Worm (Caenorhabditis elegans): ENCODE results near the gene pqn-15.

pqn-15 gene

DNA sequence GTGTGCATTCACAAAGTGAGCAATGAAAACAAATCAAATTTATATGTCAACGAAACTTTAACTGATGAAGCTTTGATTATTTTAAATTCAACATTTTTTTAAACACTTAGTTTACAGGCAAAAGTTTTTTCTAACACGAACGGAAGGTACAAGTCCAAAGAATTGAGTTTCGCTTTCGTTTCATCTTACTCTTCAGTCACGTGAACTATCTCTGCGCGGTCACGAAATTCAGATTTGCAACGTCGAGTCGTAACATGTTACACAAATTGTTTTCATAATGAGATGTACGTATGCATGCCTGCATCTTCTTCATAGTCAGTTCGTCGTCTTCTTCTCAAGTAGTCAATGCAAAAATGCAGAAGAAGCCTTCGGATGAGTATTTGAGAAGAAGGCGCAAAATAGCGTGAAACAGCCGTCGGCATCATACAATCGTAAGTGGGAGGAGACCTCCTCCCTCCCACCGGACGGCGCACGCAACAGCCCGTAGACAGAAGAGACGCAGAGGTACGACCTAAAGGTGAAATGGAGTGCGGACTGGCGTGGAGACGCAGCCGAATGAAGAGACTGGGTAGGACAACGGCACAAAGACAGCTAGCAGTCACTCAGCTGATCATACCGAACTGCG, 41.4 kb downstream of the pqn-15 start, which contains the start of gene coel-1 (continued):
- TF ChIP-seq F22D6.2 (tag; optimal IDR thresholded peaks at IDR 0.05) (peak; percentile 3), mel-28 (tag; optimal IDR thresholded peaks at IDR 0.05; ENCODE audit: borderline replicate concordance) (no peak), hlh-26 (GFP tag; conservative IDR thresholded peaks at IDR 0.05) (no peak), madf-10 (tag; optimal IDR thresholded peaks at IDR 0.05) (no peak), atf-7 (tag; optimal IDR thresholded peaks at IDR 0.05) (no peak), somi-1 (GFP tag; optimal IDR thresholded peaks at IDR 0.05) (no peak), nfya-2 (GFP tag; IDR thresholded peaks at IDR 0.05) (no peak), let-526 (GFP tag; IDR thresholded peaks at IDR 0.05) (no peak), T26A5.8 (tag; optimal IDR thresholded peaks at IDR 0.05) (no peak), F57A8.1 (GFP tag; optimal IDR thresholded peaks at IDR 0.05) (no peak), lsy-27 (tag; optimal IDR thresholded peaks at IDR 0.05; ENCODE audit: borderline replicate concordance, insufficient read depth) (no peak), dox-1 (GFP tag; IDR thresholded peaks at IDR 0.05) (no peak; the same call in 1 of the 2 replicates), sptf-2 (GFP tag; optimal IDR thresholded peaks at IDR 0.05) (no peak), ZK185.1 (tag; optimal IDR thresholded peaks at IDR 0.05; ENCODE audit: poor library complexity, severe bottlenecking) (no peak), die-1 (tag; optimal IDR thresholded peaks at IDR 0.05) (no peak), ceh-100 (GFP tag; IDR thresholded peaks at IDR 0.05) (no peak), snpc-1.3 (tag; optimal IDR thresholded peaks at IDR 0.05; ENCODE audit: insufficient read depth) (no peak), pbrm-1 (GFP tag; IDR thresholded peaks at IDR 0.05) (no peak), bed-1 (GFP tag; IDR thresholded peaks at IDR 0.05) (no peak), Y67H2A.10 (GFP tag; conservative IDR thresholded peaks at IDR 0.05) (no peak), snpc-1.1 (tag; optimal IDR thresholded peaks at IDR 0.05; ENCODE audit: insufficient read depth) (no peak), tbp1 (GFP tag; optimal IDR thresholded peaks at IDR 0.05) (no peak), xnd-1 (tag; optimal IDR thresholded peaks at IDR 0.05) (no peak), unc-130 (GFP tag; optimal IDR thresholded peaks at IDR 0.05) (no peak), lag-1 (GFP tag; IDR thresholded peaks at IDR 0.05) (no peak), nfya-1 (tag; optimal IDR thresholded peaks at IDR 0.05; ENCODE audit: borderline replicate concordance, insufficient read depth) (no peak), F39B2.1 (GFP tag; IDR thresholded peaks at IDR 0.05) (no peak), egrh-3 (GFP tag; IDR thresholded peaks at IDR 0.05) (peak; percentile 77), ceh-58 (GFP tag; IDR thresholded peaks at IDR 0.05) (no peak), ceh-27 (GFP tag; optimal IDR thresholded peaks at IDR 0.05) (peak; percentile 52), hmg-20 (GFP tag; IDR thresholded peaks at IDR 0.05) (no peak), lsl-1 (GFP tag; optimal IDR thresholded peaks at IDR 0.05) (no peak), attf-3 (GFP tag; conservative IDR thresholded peaks at IDR 0.05) (no peak), hlh-12 (tag; optimal IDR thresholded peaks at IDR 0.05) (no peak), madf-3 (GFP tag; IDR thresholded peaks at IDR 0.05) (no peak), T07F8.4 (tag; optimal IDR thresholded peaks at IDR 0.05) (no peak), sdz-38 (tag; optimal IDR thresholded peaks at IDR 0.05) (no peak), madf-8 (GFP tag; conservative IDR thresholded peaks at IDR 0.05) (no peak), zfh-2 (GFP tag; conservative IDR thresholded peaks at IDR 0.05) (peak; percentile 89), nhr-120 (GFP tag; IDR thresholded peaks at IDR 0.05) (no peak), Y79H2A.3 (GFP tag; conservative IDR thresholded peaks at IDR 0.05) (no peak), aptf-3 (GFP tag; IDR thresholded peaks at IDR 0.05) (no peak), nfyb-1 (GFP tag; IDR thresholded peaks at IDR 0.05) (no peak), hmg-1.2 (GFP tag; IDR thresholded peaks at IDR 0.05) (peak; percentile 64; the same call in 1 of the 2 replicates), lin-26 (GFP tag; IDR thresholded peaks at IDR 0.05) (no peak), F37B4.10 (GFP tag; IDR thresholded peaks at IDR 0.05) (no peak), ets-4 (GFP tag; optimal IDR thresholded peaks at IDR 0.05) (no peak), tlf-1 (GFP tag; optimal IDR thresholded peaks at IDR 0.05) (no peak)
